Fruit fly (Drosophila melanogaster) Kc167 (cell line): ENCODE data around the gene bun.

Source experiments
- Myc ChIP-seq: fragments of >200 bp; optimal IDR thresholded peaks from 2 replicates; lab custom pipeline; 2017; ENCODE audit warnings: missing external identifiers
- Sin3A ChIP-seq: fragments of >200 bp; optimal IDR thresholded peaks from 2 replicates; lab custom pipeline; 2018; ENCODE audit warnings: missing external identifiers
- h ChIP-seq: fragments of >200 bp; optimal IDR thresholded peaks from 3 replicates; lab custom pipeline; 2018; ENCODE audit warnings: missing external identifiers
- insv ChIP-seq: fragments of >200 bp; optimal IDR thresholded peaks from 3 replicates; lab custom pipeline; 2018; ENCODE audit warnings: missing external identifiers
- psq ChIP-seq: fragments of >200 bp; optimal IDR thresholded peaks from 2 replicates; lab custom pipeline; 2017; ENCODE audit warnings: missing external identifiers
- ttk ChIP-seq: sonication (Bioruptor generic); optimal IDR thresholded peaks from 2 replicates; lab custom pipeline; 2017; ENCODE audit warnings: missing external identifiers

DNA sequence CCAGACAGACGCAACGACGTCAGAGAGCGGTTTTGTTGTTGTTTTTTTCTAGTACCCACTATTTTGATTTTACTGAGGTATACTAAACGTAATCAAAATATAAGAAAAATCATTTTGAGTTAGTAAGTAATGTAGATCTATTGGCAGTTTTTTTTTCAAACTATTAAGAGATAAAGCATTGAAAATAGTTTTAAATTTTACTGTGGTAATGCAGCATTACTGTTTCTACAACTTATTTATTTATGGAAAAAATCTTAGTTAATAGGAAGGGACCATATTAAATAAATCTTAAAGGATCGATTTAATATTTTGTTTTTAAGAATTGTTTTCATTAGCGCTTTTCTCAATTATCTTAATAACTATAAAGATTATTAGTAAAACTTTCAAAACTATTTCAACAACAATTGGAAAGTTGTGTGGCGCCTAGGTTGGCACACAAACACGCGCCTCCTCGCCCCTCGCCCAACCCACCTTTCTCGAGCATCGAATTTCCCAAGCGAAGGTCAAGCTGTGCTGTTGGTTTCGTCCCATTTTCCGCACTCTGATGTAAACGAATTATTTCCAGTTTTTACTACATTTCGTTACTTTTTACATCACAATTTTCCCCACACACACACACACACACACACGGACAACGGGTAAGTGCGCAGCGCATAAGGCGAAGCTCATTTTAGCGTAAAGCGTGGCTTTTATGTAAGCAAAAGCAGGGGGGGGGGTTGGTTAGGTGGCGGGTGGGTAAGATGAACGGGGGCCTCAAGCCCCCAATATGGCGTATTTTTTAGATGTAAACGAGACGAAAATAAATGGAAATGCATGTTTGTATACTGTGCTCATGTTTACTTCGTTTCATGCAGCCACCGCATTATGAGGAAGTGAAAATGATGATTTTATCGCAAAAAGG lies 16.2 kb downstream of the bun start:
- TF ChIP-seq insv (lab: Kevin White, UChicago) (no peak), h (no peak), Sin3A (no peak), Myc (lab: Kevin White, UChicago) (no peak), ttk (no peak), psq (lab: Kevin White, UChicago) (no peak)
